Fruit fly (Drosophila melanogaster) whole organism, prepupa: ENCODE data around the gene CG9289.

Source experiments
- Blimp-1 ChIP-seq: fragments of 200-800 bp; sonication (Bioruptor generic); optimal IDR thresholded peaks from 3 replicates; lab custom pipeline; 2017; ENCODE audit warnings: missing biosample characterization, missing genetic modification characterization, mild to moderate bottlenecking, moderate library complexity, missing genetic modification reagents
- CG10631 ChIP-seq: fragments of 200-800 bp; sonication (Bioruptor generic); optimal IDR thresholded peaks from 2 replicates; lab custom pipeline; 2016; ENCODE audit warnings: missing biosample characterization, missing genetic modification characterization
- CG11294 ChIP-seq: fragments of 200-800 bp; sonication (Bioruptor generic); IDR thresholded peaks from 2 replicates; pipeline ENCODE4 v1.3.6; 2022; ENCODE audit warnings: missing biosample characterization, missing genetic modification characterization
- CG11762 ChIP-seq: fragments of 200-800 bp; sonication (Bioruptor generic); optimal IDR thresholded peaks from 3 replicates; lab custom pipeline; 2016; ENCODE audit warnings: missing biosample characterization, missing genetic modification characterization; ENCODE audit not compliant: insufficient read depth
- CG11902 ChIP-seq: fragments of 200-800 bp; sonication (Bioruptor generic); optimal IDR thresholded peaks from 3 replicates; lab custom pipeline; 2016; ENCODE audit warnings: missing biosample characterization, missing genetic modification characterization
- CG15336 ChIP-seq: fragments of 200-800 bp; sonication (Bioruptor generic); IDR thresholded peaks from 2 replicates; pipeline ENCODE4 v1.3.6; 2022; ENCODE audit warnings: missing biosample characterization, missing genetic modification characterization
- CG3032 ChIP-seq: fragments of 200-800 bp; optimal IDR thresholded peaks from 2 replicates; lab custom pipeline; 2019; ENCODE audit warnings: missing biosample characterization, mild to moderate bottlenecking, missing genetic modification characterization, moderate library complexity
- CG34406 ChIP-seq: fragments of 200-800 bp; sonication (Bioruptor generic); optimal IDR thresholded peaks from 3 replicates; lab custom pipeline; 2016; ENCODE audit warnings: missing biosample characterization, missing genetic modification characterization
- CG3919 ChIP-seq: fragments of 200-800 bp; sonication (Bioruptor generic); optimal IDR thresholded peaks from 3 replicates; lab custom pipeline; 2016; ENCODE audit warnings: missing biosample characterization, missing genetic modification characterization
- CG6163 ChIP-seq: fragments of 200-800 bp; sonication (Bioruptor generic); IDR thresholded peaks from 3 replicates; pipeline ENCODE4 v1.3.6; 2022; ENCODE audit warnings: missing biosample characterization, missing genetic modification characterization
- CG6276 ChIP-seq: fragments of 200-800 bp; sonication (Bioruptor generic); optimal IDR thresholded peaks from 2 replicates; lab custom pipeline; 2017; ENCODE audit warnings: missing biosample characterization, mild to moderate bottlenecking, missing genetic modification characterization
- CG6792 ChIP-seq: fragments of 200-800 bp; sonication (Bioruptor generic); optimal IDR thresholded peaks from 3 replicates; lab custom pipeline; 2016; ENCODE audit warnings: missing biosample characterization, missing genetic modification characterization
- CG7368 ChIP-seq: fragments of 200-800 bp; sonication (Bioruptor generic); optimal IDR thresholded peaks from 3 replicates; lab custom pipeline; 2016; ENCODE audit warnings: missing biosample characterization, missing genetic modification characterization
- CG9139 ChIP-seq: fragments of 200-800 bp; sonication (Bioruptor generic); optimal IDR thresholded peaks from 3 replicates; lab custom pipeline; 2017; ENCODE audit warnings: missing biosample characterization, mild to moderate bottlenecking, missing genetic modification characterization
- Eip78C ChIP-seq: fragments of 200-800 bp; sonication (Bioruptor generic); peaks from one replicate; lab custom pipeline; 2016; ENCODE audit warnings: missing biosample characterization, missing genetic modification characterization
- Eip93F ChIP-seq: fragments of 200-800 bp; sonication (Bioruptor generic); optimal IDR thresholded peaks from 2 replicates; lab custom pipeline; 2016; ENCODE audit warnings: missing biosample characterization, mild to moderate bottlenecking, missing genetic modification characterization
- Ets21C ChIP-seq: fragments of 200-800 bp; sonication (Bioruptor generic); optimal IDR thresholded peaks from 3 replicates; lab custom pipeline; 2016; ENCODE audit warnings: missing biosample characterization, missing genetic modification characterization
- Hr4 ChIP-seq: fragments of 200-800 bp; sonication (Bioruptor generic); optimal IDR thresholded peaks from 3 replicates; lab custom pipeline; 2016; ENCODE audit warnings: missing biosample characterization, missing genetic modification characterization
- OdsH ChIP-seq: fragments of 200-800 bp; sonication (Bioruptor generic); optimal IDR thresholded peaks from 3 replicates; lab custom pipeline; 2016; ENCODE audit warnings: missing biosample characterization, missing genetic modification characterization
- Sox15 ChIP-seq: fragments of 200-800 bp; sonication (Bioruptor generic); optimal IDR thresholded peaks from 3 replicates; lab custom pipeline; 2016; ENCODE audit warnings: missing biosample characterization, missing genetic modification characterization
- achi ChIP-seq: fragments of 200-800 bp; sonication (Bioruptor generic); optimal IDR thresholded peaks from 3 replicates; lab custom pipeline; 2016; ENCODE audit warnings: missing biosample characterization, missing genetic modification characterization
- acj6 ChIP-seq: fragments of 200-800 bp; sonication (Bioruptor generic); optimal IDR thresholded peaks from 3 replicates; lab custom pipeline; 2016; ENCODE audit warnings: missing biosample characterization, missing genetic modification characterization
- dac ChIP-seq: fragments of 200-800 bp; sonication (Bioruptor generic); optimal IDR thresholded peaks from 2 replicates; lab custom pipeline; 2017; ENCODE audit warnings: missing biosample characterization, mild to moderate bottlenecking, missing genetic modification characterization
- dsx ChIP-seq: fragments of 200-800 bp; optimal IDR thresholded peaks from 3 replicates; lab custom pipeline; 2019; ENCODE audit warnings: missing biosample characterization, mild to moderate bottlenecking, missing genetic modification characterization, moderate library complexity; ENCODE audit not compliant: poor library complexity, severe bottlenecking
- esn ChIP-seq: fragments of 200-800 bp; sonication (Bioruptor generic); optimal IDR thresholded peaks from 2 replicates; lab custom pipeline; 2016; ENCODE audit warnings: missing biosample characterization, mild to moderate bottlenecking, missing genetic modification characterization, moderate library complexity
- fd59A ChIP-seq: fragments of 200-800 bp; sonication (Bioruptor generic); optimal IDR thresholded peaks from 2 replicates; lab custom pipeline; 2017; ENCODE audit warnings: missing biosample characterization, mild to moderate bottlenecking, missing genetic modification characterization, missing genetic modification reagents
- fd85E ChIP-seq: fragments of 200-800 bp; sonication (Bioruptor generic); optimal IDR thresholded peaks from 3 replicates; lab custom pipeline; 2016; ENCODE audit warnings: missing biosample characterization, missing genetic modification characterization
- spab ChIP-seq: fragments of 200-800 bp; sonication (Bioruptor generic); optimal IDR thresholded peaks from 2 replicates; lab custom pipeline; 2017; ENCODE audit warnings: missing biosample characterization, mild to moderate bottlenecking, missing genetic modification characterization, missing genetic modification reagents
- svp ChIP-seq: fragments of 200-800 bp; sonication (Bioruptor generic); peaks from one replicate; lab custom pipeline; 2016; ENCODE audit warnings: missing biosample characterization, missing genetic modification characterization
- topi ChIP-seq: fragments of 200-800 bp; sonication (Bioruptor generic); optimal IDR thresholded peaks from 3 replicates; lab custom pipeline; 2016; ENCODE audit warnings: missing biosample characterization, missing genetic modification characterization

CG9289 gene

DNA sequence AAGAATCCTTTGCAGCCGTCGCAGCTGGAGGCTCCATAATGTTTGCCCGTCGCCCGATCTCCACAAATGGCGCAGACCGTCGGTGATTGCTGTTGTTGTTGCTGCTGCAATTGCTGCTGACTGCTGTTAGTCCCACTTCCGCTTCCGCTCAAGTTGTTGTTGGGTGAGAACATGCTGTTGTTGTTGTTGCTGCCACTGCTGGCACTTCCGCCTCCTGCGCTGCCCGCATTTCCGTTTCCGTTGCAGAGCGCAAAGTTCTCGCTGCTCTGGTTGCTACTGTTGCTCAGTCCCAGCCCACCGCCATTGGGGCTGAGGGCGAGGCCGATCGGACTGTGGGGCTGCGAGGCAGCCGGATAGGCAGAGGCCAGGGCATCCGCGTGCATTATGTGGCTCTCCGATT lies 5.7 kb upstream of the CG9289 start:
- TF ChIP-seq CG6276 (no peak), CG6163 (0 out of 3 replicates have a peak, but pooled peaks have one; percentile 7), Eip78C (GFP tag; lab: Kevin White, UChicago) (peak; percentile 72), CG3919 (no peak), fd85E (GFP tag; lab: Kevin White, UChicago) (no peak)

DNA sequence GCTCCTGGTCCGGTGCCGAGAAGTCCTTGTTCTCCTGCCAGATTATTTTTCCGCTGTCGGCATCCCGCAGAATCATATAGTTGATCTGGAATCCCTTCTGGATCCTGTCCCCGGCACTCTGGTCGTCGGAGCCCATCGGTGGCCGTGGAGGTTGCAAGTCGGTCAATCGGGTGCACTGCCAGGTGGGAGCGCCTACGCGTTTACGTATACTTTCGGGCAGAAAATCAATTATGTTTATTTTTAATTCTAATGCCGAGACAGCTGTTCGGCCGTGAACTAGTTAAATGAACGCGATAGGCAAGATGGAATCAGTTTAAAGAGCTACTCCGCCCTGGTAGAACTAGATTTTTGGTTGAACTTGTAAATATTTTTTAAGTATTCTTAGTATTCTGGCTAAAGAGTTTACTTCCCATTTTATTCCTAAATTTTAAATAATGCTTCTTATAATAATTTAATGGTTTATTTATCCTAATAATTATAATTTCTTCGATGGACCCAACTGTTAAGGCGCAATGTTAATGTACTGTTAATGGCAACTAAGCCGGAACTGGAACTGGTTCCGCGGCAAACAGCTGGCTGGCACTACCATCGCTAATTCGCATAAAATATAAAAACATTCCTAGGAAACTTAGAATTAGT lies 1.6 kb upstream of the CG9289 start, which contains the start of the genes PrBP and Trs23:
TSS of gene PrBP (minus strand) at position 288 of the 639 bp plus-strand sequence.
TSS of gene Trs23 (plus strand) at position 564 of the 639 bp plus-strand sequence.
- TF ChIP-seq CG10631 (GFP tag; lab: Kevin White, UChicago) = no peak
- no peak for TF ChIP-seq CG11902
- TF ChIP-seq CG6792 (GFP tag; lab: Kevin White, UChicago) = no peak
- TF ChIP-seq topi (GFP tag; lab: Kevin White, UChicago) = no peak
- TF ChIP-seq Sox15 = no peak
- peak; percentile 19 for TF ChIP-seq svp (GFP tag; lab: Kevin White, UChicago)
- TF ChIP-seq esn = peak; percentile 6

- TF ChIP-seq Eip78C (GFP tag; lab: Kevin White, UChicago) = peak; percentile 28
- TF ChIP-seq fd59A (GFP tag; lab: Kevin White, UChicago) = no peak
- TF ChIP-seq acj6 (GFP tag; lab: Kevin White, UChicago) = no peak
- TF ChIP-seq Hr4 (GFP tag; lab: Kevin White, UChicago) = no peak
Measured at dm6 chr2L:8683261-8684042, 724 bp downstream of the CG9289 start.

DNA sequence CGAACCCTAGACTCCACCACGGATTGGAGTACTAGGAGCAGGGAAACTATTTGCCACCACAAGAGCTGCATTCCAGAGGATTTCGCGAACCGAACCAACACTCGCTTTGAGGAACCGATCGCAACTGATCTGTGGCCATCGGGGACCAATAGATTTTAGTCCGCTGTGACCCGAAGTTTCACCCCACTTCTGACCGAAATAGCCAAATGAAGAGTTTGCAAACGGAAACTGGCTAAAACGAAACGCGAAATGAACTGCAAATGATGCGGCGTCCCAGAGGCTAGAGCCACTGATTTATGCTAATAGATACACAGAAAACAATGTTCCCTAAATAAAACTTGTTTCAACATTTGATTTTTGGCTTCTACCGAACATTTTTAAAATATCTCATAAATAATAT lies 4.5 kb downstream of the CG9289 start, which contains the start of gene CG9287:
TSS of gene CG9287 (minus strand) at position 101 of the 400 bp plus-strand sequence.
- no peak for TF ChIP-seq OdsH
- TF ChIP-seq achi = no peak
- TF ChIP-seq Hr4 (GFP tag; lab: Kevin White, UChicago) = no peak
- TF ChIP-seq CG6163 = no peak
- no peak for TF ChIP-seq CG3032 (tag; lab: Kevin White, UChicago)
- no peak for TF ChIP-seq Eip93F (GFP tag; lab: Kevin White, UChicago)
- no peak for TF ChIP-seq spab (GFP tag; lab: Kevin White, UChicago)
- no peak for TF ChIP-seq topi (GFP tag; lab: Kevin White, UChicago)
- TF ChIP-seq dsx = no peak
- TF ChIP-seq CG11294 (GFP tag; lab: Robert Waterston, UW) = no peak
- no peak for TF ChIP-seq Eip78C (GFP tag; lab: Kevin White, UChicago)
- TF ChIP-seq fd59A (GFP tag; lab: Kevin White, UChicago) = no peak
- TF ChIP-seq Blimp-1 (GFP tag; lab: Kevin White, UChicago) = no peak
- TF ChIP-seq fd85E (GFP tag; lab: Kevin White, UChicago) = no peak
- TF ChIP-seq CG6276 = no peak
- no peak for TF ChIP-seq CG9139
- TF ChIP-seq dac (GFP tag; lab: Kevin White, UChicago) = no peak
- TF ChIP-seq CG34406 = no peak
- no peak for TF ChIP-seq CG6792 (GFP tag; lab: Kevin White, UChicago)
- no peak for TF ChIP-seq CG15336 (GFP tag; lab: Robert Waterston, UW)

DNA sequence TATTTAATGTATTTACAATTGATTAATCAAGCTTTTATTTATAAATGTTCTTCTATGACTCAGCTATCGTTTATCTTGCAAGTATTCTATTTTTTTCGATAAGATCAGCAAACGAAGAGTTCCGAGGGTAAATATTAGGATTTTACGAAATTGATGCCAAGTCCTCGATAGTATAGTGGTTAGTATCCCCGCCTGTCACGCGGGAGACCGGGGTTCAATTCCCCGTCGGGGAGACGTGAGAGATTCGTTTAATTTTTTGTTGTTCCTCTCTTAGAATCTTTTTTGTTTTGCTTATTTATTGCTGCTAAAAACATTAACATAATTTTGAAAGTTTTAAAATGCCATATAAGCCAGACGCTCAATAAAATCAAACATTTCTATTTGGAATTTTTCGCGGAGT lies 5.2 kb downstream of the CG9289 start:
- TF ChIP-seq CG7368 (GFP tag; lab: Kevin White, UChicago) = no peak
- no peak for TF ChIP-seq Eip93F (GFP tag; lab: Kevin White, UChicago)
- no peak for TF ChIP-seq Ets21C (GFP tag; lab: Kevin White, UChicago)
- TF ChIP-seq fd85E (GFP tag; lab: Kevin White, UChicago) = no peak
- no peak for TF ChIP-seq CG11762 (GFP tag; lab: Kevin White, UChicago)
